Fruit fly (Drosophila melanogaster) whole organism, wandering third instar larva: ENCODE measurements around the gene CG43630.
A peak's percentile ranks its signal among the peaks of the same experiment; 100 is the strongest.

Experiments
- Abd-B ChIP-seq: fragments of >200 bp; optimal IDR thresholded peaks from 2 replicates; lab custom pipeline; 2017; ENCODE audit warnings: missing biosample characterization, missing genetic modification characterization
- CG32264 ChIP-seq: fragments of 200-800 bp; sonication (Bioruptor generic); optimal IDR thresholded peaks from 2 replicates; lab custom pipeline; 2016; ENCODE audit warnings: missing biosample characterization, missing genetic modification characterization
- CG9705 ChIP-seq: fragments of 200-800 bp; sonication (Bioruptor generic); optimal IDR thresholded peaks from 2 replicates; lab custom pipeline; 2018; ENCODE audit warnings: missing biosample characterization, mild to moderate bottlenecking, missing genetic modification characterization
- Dfd ChIP-seq: fragments of >200 bp; optimal IDR thresholded peaks from 2 replicates; lab custom pipeline; 2017; ENCODE audit warnings: missing biosample characterization, missing genetic modification characterization
- GATAd ChIP-seq: sonication (Bioruptor generic); optimal IDR thresholded peaks from 2 replicates; lab custom pipeline; 2016; ENCODE audit warnings: missing biosample characterization, missing genetic modification characterization
- Hnf4 ChIP-seq: fragments of 200-800 bp; sonication (Bioruptor generic); optimal IDR thresholded peaks from 2 replicates; lab custom pipeline; 2016; ENCODE audit warnings: missing biosample characterization, mild to moderate bottlenecking, missing genetic modification characterization
- Hr78 ChIP-seq: fragments of >200 bp; optimal IDR thresholded peaks from 2 replicates; lab custom pipeline; 2017; ENCODE audit warnings: missing biosample characterization, missing genetic modification characterization
- Hr83 ChIP-seq: fragments of 200-300 bp; sonication (Bioruptor generic); optimal IDR thresholded peaks from 2 replicates; lab custom pipeline; 2016; ENCODE audit warnings: missing biosample characterization, mild to moderate bottlenecking, missing genetic modification characterization, moderate library complexity; ENCODE audit not compliant: poor library complexity, severe bottlenecking
- Jra ChIP-seq: sonication (Bioruptor generic); optimal IDR thresholded peaks from 2 replicates; lab custom pipeline; 2016; ENCODE audit warnings: missing biosample characterization, missing genetic modification characterization
- Myc ChIP-seq: fragments of >200 bp; optimal IDR thresholded peaks from 2 replicates; lab custom pipeline; 2017
- N ChIP-seq: fragments of >200 bp; optimal IDR thresholded peaks from 2 replicates; lab custom pipeline; 2018; ENCODE audit warnings: missing biosample characterization, missing external identifiers, missing genetic modification characterization
- OdsH ChIP-seq: fragments of 200-800 bp; sonication (Bioruptor generic); optimal IDR thresholded peaks from 2 replicates; lab custom pipeline; 2016; ENCODE audit warnings: missing biosample characterization, mild to moderate bottlenecking, missing genetic modification characterization
- Sp1 ChIP-seq: fragments of 200-800 bp; sonication (Bioruptor generic); optimal IDR thresholded peaks from 3 replicates; lab custom pipeline; 2019; ENCODE audit warnings: missing biosample characterization, mild to moderate bottlenecking, missing genetic modification characterization, moderate library complexity
- Vsx2 ChIP-seq: fragments of 200-300, 225-300 bp; sonication (Bioruptor generic); optimal IDR thresholded peaks from 2 replicates; lab custom pipeline; 2018; ENCODE audit warnings: missing biosample characterization, missing genetic modification characterization; ENCODE audit not compliant: partially characterized antibody
- br ChIP-seq: fragments of 200-800 bp; sonication (Bioruptor generic); optimal IDR thresholded peaks from 2 replicates; lab custom pipeline; 2016; ENCODE audit warnings: missing biosample characterization, missing genetic modification characterization
- brk ChIP-seq: fragments of 200-800 bp; sonication (Bioruptor generic); optimal IDR thresholded peaks from 2 replicates; lab custom pipeline; 2016; ENCODE audit warnings: missing biosample characterization, mild to moderate bottlenecking, missing genetic modification characterization
- dl ChIP-seq, 2 experiments: fragments of 175-275, 200-275 bp in 1 of 2; fragments of 200-275 bp in 1 of 2; sonication (Bioruptor generic); optimal IDR thresholded peaks; lab custom pipeline; 2018; ENCODE audit warnings: mild to moderate bottlenecking in 2 of 2, missing biosample characterization in 2 of 2, missing genetic modification characterization in 2 of 2, moderate library complexity in 2 of 2; ENCODE audit not compliant: partially characterized antibody in 2 of 2, insufficient read depth in 1 of 2
- dmrt93B ChIP-seq: fragments of 200-800 bp; sonication (Bioruptor generic); optimal IDR thresholded peaks from 2 replicates; lab custom pipeline; 2018; ENCODE audit warnings: missing biosample characterization, mild to moderate bottlenecking, missing genetic modification characterization
- dsf ChIP-seq: sonication (Bioruptor generic); optimal IDR thresholded peaks from 2 replicates; lab custom pipeline; 2016; ENCODE audit warnings: missing biosample characterization, missing genetic modification characterization, borderline replicate concordance
- ey ChIP-seq: fragments of 200-800 bp; sonication (Bioruptor generic); optimal IDR thresholded peaks from 2 replicates; lab custom pipeline; 2016; ENCODE audit warnings: missing biosample characterization, missing genetic modification characterization
- foxo ChIP-seq, 2 experiments: fragments of 200-800 bp; sonication (Bioruptor generic); optimal IDR thresholded peaks; 2 replicates in 1 of 2; 3 replicates in 1 of 2; lab custom pipeline; 2016 to 2017; ENCODE audit warnings: missing biosample characterization in 2 of 2, missing genetic modification characterization in 2 of 2
- jim ChIP-seq: fragments of 175-275, 200-325 bp; sonication (Bioruptor generic); optimal IDR thresholded peaks from 2 replicates; lab custom pipeline; 2016; ENCODE audit warnings: missing biosample characterization, mild to moderate bottlenecking, missing genetic modification characterization
- lola ChIP-seq: fragments of >200 bp; optimal IDR thresholded peaks from 2 replicates; lab custom pipeline; 2017; ENCODE audit warnings: missing biosample characterization, missing genetic modification characterization
- pan ChIP-seq: fragments of >200 bp; optimal IDR thresholded peaks from 2 replicates; lab custom pipeline; 2017
- rgr ChIP-seq: fragments of 200-800 bp; sonication (Bioruptor generic); optimal IDR thresholded peaks from 3 replicates; lab custom pipeline; 2016; ENCODE audit warnings: missing biosample characterization, mild to moderate bottlenecking, missing genetic modification characterization
- sage ChIP-seq: fragments of 200-800 bp; sonication (Bioruptor generic); optimal IDR thresholded peaks from 2 replicates; lab custom pipeline; 2016; ENCODE audit warnings: missing biosample characterization, mild to moderate bottlenecking, missing genetic modification characterization
- sv ChIP-seq: fragments of 200-800 bp; sonication (Bioruptor generic); optimal IDR thresholded peaks from 3 replicates; lab custom pipeline; 2016; ENCODE audit warnings: missing biosample characterization, missing genetic modification characterization
- tai ChIP-seq: sonication (Bioruptor generic); optimal IDR thresholded peaks from 2 replicates; lab custom pipeline; 2016; ENCODE audit warnings: missing biosample characterization, missing genetic modification characterization
- usp ChIP-seq: fragments of >200 bp; optimal IDR thresholded peaks from 2 replicates; lab custom pipeline; 2017; ENCODE audit warnings: missing biosample characterization, missing genetic modification characterization
- woc ChIP-seq: sonication (Bioruptor generic); optimal IDR thresholded peaks from 2 replicates; lab custom pipeline; 2016; ENCODE audit warnings: missing biosample characterization, mild to moderate bottlenecking, missing genetic modification characterization

Gene CG43630

dm6 chr3R:12662531-12662930 lies 13.5 kb downstream of the CG43630 start, which contains the start of gene CG14395:
Gene CG14395 (plus strand): TSS chr3R:12662831.
- TF ChIP-seq dl (GFP tag; optimal IDR thresholded peaks at IDR 0.05; lab: Kevin White, UChicago; ENCODE audit: insufficient read depth in 1 of 2, partially characterized antibody in 2 of 2) (no peak), CG32264 (GFP tag; lab: Kevin White, UChicago) (no peak), br (no peak), sage (GFP tag; lab: Kevin White, UChicago) (no peak)

- TF ChIP-seq CG9705 (GFP tag; lab: Kevin White, UChicago) (no peak), foxo (GFP tag; optimal IDR thresholded peaks at IDR 0.05; lab: Kevin White, UChicago) (no peak), woc (GFP tag; lab: Kevin White, UChicago) (no peak), Sp1 (no peak), rgr (GFP tag; lab: Kevin White, UChicago) (no peak), pan (lab: Kevin White, UChicago) (no peak), OdsH (GFP tag; lab: Kevin White, UChicago) (peak; percentile 4)
These were observed 19.0 kb downstream of the CG43630 start for dm6 chr3R:12656946-12657566.

- TF ChIP-seq Myc (lab: Kevin White, UChicago), result no peak
- TF ChIP-seq CG9705 (GFP tag; lab: Kevin White, UChicago), result no peak
- TF ChIP-seq GATAd, result no peak
These were observed 21.8 kb downstream of the CG43630 start, which contains the start of gene CG6225 for dm6 chr3R:12654253-12654623. Gene CG6225 (plus strand): TSS chr3R:12654577.

- peak; percentile 61 for TF ChIP-seq sv (GFP tag; lab: Kevin White, UChicago)
- TF ChIP-seq lola (GFP tag; lab: Kevin White, UChicago), result no peak
These were observed 22.4 kb downstream of the CG43630 start for dm6 chr3R:12653511-12654252.

dm6 chr3R:12652736-12653135 lies 23.3 kb downstream of the CG43630 start:
- TF ChIP-seq CG9705 (GFP tag; lab: Kevin White, UChicago), result no peak
- TF ChIP-seq Myc (lab: Kevin White, UChicago), result peak; percentile 83
- TF ChIP-seq Dfd, result no peak
- peak; percentile 13 for TF ChIP-seq N
- no peak for TF ChIP-seq tai (GFP tag; lab: Kevin White, UChicago)
- no peak for TF ChIP-seq Sp1
- no peak for TF ChIP-seq CG32264 (GFP tag; lab: Kevin White, UChicago)

dm6 chr3R:12650537-12650936 lies 25.5 kb downstream of the CG43630 start:
- no peak for TF ChIP-seq jim (GFP tag; lab: Kevin White, UChicago)
- no peak for TF ChIP-seq woc (GFP tag; lab: Kevin White, UChicago)
- no peak for TF ChIP-seq sv (GFP tag; lab: Kevin White, UChicago)
- no peak for TF ChIP-seq CG32264 (GFP tag; lab: Kevin White, UChicago)
- no peak for TF ChIP-seq Abd-B
- TF ChIP-seq brk (GFP tag; lab: Kevin White, UChicago), result no peak
- TF ChIP-seq foxo (GFP tag; optimal IDR thresholded peaks at IDR 0.05; lab: Kevin White, UChicago), result no peak
- no peak for TF ChIP-seq br
- no peak for TF ChIP-seq pan (lab: Kevin White, UChicago)
- no peak for TF ChIP-seq CG9705 (GFP tag; lab: Kevin White, UChicago)

- TF ChIP-seq dmrt93B (GFP tag; lab: Kevin White, UChicago) (no peak), Myc (lab: Kevin White, UChicago) (no peak), Vsx2 (no peak), Sp1 (no peak), Hr83 (GFP tag; lab: Kevin White, UChicago) (no peak), brk (GFP tag; lab: Kevin White, UChicago) (no peak), tai (GFP tag; lab: Kevin White, UChicago) (no peak), Hnf4 (GFP tag; lab: Kevin White, UChicago) (no peak), rgr (GFP tag; lab: Kevin White, UChicago) (no peak), Hr78 (GFP tag; lab: Kevin White, UChicago) (no peak), dsf (GFP tag; lab: Kevin White, UChicago) (no peak), N (no peak), GATAd (no peak), ey (GFP tag; lab: Kevin White, UChicago) (no peak), usp (GFP tag; lab: Kevin White, UChicago) (no peak), CG32264 (GFP tag; lab: Kevin White, UChicago) (no peak), Jra (GFP tag; lab: Kevin White, UChicago) (no peak)
These were observed 26.7 kb downstream of the CG43630 start for dm6 chr3R:12649099-12650029.
